Fruit fly (Drosophila melanogaster): ENCODE results near the gene Ipk2.
A peak's percentile ranks its signal among the peaks of the same experiment; 100 is the strongest.

The Ipk2 gene

DNA sequence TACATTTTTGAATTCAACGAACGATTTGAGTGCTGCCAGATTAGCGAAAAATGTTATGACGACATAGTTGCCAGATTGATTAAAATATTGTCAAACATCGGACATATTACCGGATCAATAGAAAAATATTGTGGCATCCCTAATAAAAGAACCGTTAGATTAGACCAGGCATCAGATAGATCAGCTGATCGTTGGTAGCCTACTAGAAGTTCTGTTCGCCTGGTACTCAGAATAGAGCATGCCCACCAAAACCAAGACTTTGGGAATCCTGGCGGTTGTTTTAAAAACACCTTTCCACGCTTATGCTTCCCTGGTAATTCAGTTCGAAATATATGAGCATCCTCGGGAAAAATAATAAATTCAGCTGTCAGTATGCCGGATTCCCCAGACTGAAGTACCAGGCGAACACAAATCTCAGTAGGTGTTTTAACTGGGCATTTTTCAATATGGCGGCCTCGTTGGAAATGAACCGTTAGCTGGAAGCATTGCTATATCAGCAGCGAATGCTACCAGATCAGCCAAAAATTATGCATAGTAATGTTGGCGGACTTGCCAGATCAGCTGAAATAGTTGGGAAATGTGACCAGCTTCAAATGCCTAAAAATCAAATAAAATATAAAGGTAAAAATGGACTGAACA, 33.4 kb downstream of the Ipk2 start (continued):
- TF ChIP-seq tup (GFP tag; optimal IDR thresholded peaks at IDR 0.05) (no peak), vnd (GFP tag; IDR thresholded peaks at IDR 0.05; ENCODE audit: partially characterized antibody) (peak; percentile 51; the same call in 2 of the 3 replicates), CG17829 (tag; optimal IDR thresholded peaks at IDR 0.05) (peak; percentile 17), CG10267 (tag; optimal IDR thresholded peaks at IDR 0.05) (peak; percentile 60), CG16779 (GFP tag; IDR thresholded peaks at IDR 0.05) (no peak), CG30431 (GFP tag; optimal IDR thresholded peaks at IDR 0.05) (no peak), gfzf (GFP tag; optimal IDR thresholded peaks at IDR 0.05) (peak; percentile 80), E2f2 (GFP tag; IDR thresholded peaks at IDR 0.05) (peak; percentile 74), CG6791 (GFP tag; IDR thresholded peaks at IDR 0.05; ENCODE audit: partially characterized antibody) (peak; percentile 71), CG8478 (optimal IDR thresholded peaks at IDR 0.05) (no peak), onecut (GFP tag; IDR thresholded peaks at IDR 0.05) (0 out of 2 replicates have a peak, but pooled peaks have one; percentile 20), ssp (GFP tag; IDR thresholded peaks at IDR 0.05) (0 out of 2 replicates have a peak, but pooled peaks have one; percentile 24), dysf (GFP tag; IDR thresholded peaks at IDR 0.05) (0 out of 3 replicates have a peak, but pooled peaks have one; percentile 25), hth (optimal IDR thresholded peaks at IDR 0.05) (no peak), croc (GFP tag; conservative IDR thresholded peaks at IDR 0.05) (no peak), caup (GFP tag; optimal IDR thresholded peaks at IDR 0.05; ENCODE audit: severe bottlenecking) (peak; percentile 8), lilli (GFP tag; optimal IDR thresholded peaks at IDR 0.05) (peak; percentile 7), insv (GFP tag; optimal IDR thresholded peaks at IDR 0.05) (peak in 1 of 2 experiments; percentile 43), CG6683 (GFP tag; optimal IDR thresholded peaks at IDR 0.05) (no peak), HmgZ (tag; optimal IDR thresholded peaks at IDR 0.05) (peak; percentile 54), wek (GFP tag; optimal IDR thresholded peaks at IDR 0.05) (peak; percentile 68), ftz-f1 (GFP tag; optimal IDR thresholded peaks at IDR 0.05) (peak; percentile 57), nerfin-1 (tag; optimal IDR thresholded peaks at IDR 0.05) (peak; percentile 58), Opbp (GFP tag; IDR thresholded peaks at IDR 0.05; ENCODE audit: partially characterized antibody) (peak; percentile 37; the same call in 2 of the 3 replicates), Hmr (GFP tag; optimal IDR thresholded peaks at IDR 0.05) (peak; percentile 94), unc-4 (GFP tag; IDR thresholded peaks at IDR 0.05; ENCODE audit: partially characterized antibody) (peak; percentile 69), CG34376 (GFP tag; optimal IDR thresholded peaks at IDR 0.05) (peak; percentile 79), CG7556 (GFP tag; optimal IDR thresholded peaks at IDR 0.05) (no peak), CG31224 (GFP tag; IDR thresholded peaks at IDR 0.05) (peak; percentile 100), NfI (GFP tag; optimal IDR thresholded peaks at IDR 0.05) (peak; percentile 19), CG11723 (GFP tag; optimal IDR thresholded peaks at IDR 0.05) (no peak), tx (GFP tag; optimal IDR thresholded peaks at IDR 0.05) (no peak), CG1792 (GFP tag; optimal IDR thresholded peaks at IDR 0.05) (no peak), BtbVII (GFP tag; optimal IDR thresholded peaks at IDR 0.05) (no peak), ash1 (GFP tag; optimal IDR thresholded peaks at IDR 0.05) (no peak), CoRest (tag; optimal IDR thresholded peaks at IDR 0.05) (peak; percentile 79), salm (tag; optimal IDR thresholded peaks at IDR 0.05) (peak; percentile 46), CG11560 (tag; IDR thresholded peaks at IDR 0.05) (peak; percentile 23; the same call in 1 of the 3 replicates), nmo (GFP tag; optimal IDR thresholded peaks at IDR 0.05) (peak; percentile 56), CG6272 (GFP tag; IDR thresholded peaks at IDR 0.05) (no peak), tio (GFP tag; optimal IDR thresholded peaks at IDR 0.05) (no peak), CG9932 (GFP tag; IDR thresholded peaks at IDR 0.05) (peak; percentile 11; the same call in 1 of the 2 replicates), az2 (GFP tag; optimal IDR thresholded peaks at IDR 0.05) (no peak), CG12299 (tag; optimal IDR thresholded peaks at IDR 0.05) (peak; percentile 46), CG9797 (GFP tag; optimal IDR thresholded peaks at IDR 0.05) (peak; percentile 85), chif (GFP tag; optimal IDR thresholded peaks at IDR 0.05) (peak in 1 of 2 experiments; percentile 11), mirr (GFP tag; optimal IDR thresholded peaks at IDR 0.05) (peak; percentile 37), bab2 (GFP tag; optimal IDR thresholded peaks at IDR 0.05) (peak; percentile 19), CG12104 (GFP tag; optimal IDR thresholded peaks at IDR 0.05) (no peak)

Measured in whole organism, embryonic.